Fruit fly (Drosophila melanogaster): ENCODE data around the gene CSN1b.

Gene CSN1b

dm6 chr3L:18890283-18891175, 14.2 kb downstream of the CSN1b start, which contains the start of gene CG3961:
CG3961 (minus strand) TSS chr3L:18890483.
- peak; percentile 81 for TF ChIP-seq CG12605 (GFP tag; IDR thresholded peaks at IDR 0.05)
- TF ChIP-seq CG4496 (GFP tag; IDR thresholded peaks at IDR 0.05): peak; percentile 88
- TF ChIP-seq CG8159 (tag; optimal IDR thresholded peaks at IDR 0.05): peak; percentile 98
- peak; percentile 70 for TF ChIP-seq EcR (GFP tag; optimal IDR thresholded peaks at IDR 0.05)
- peak; percentile 100 for TF ChIP-seq CG14655 (GFP tag; optimal IDR thresholded peaks at IDR 0.05)
- peak; percentile 99 for TF ChIP-seq CG8301 (tag; optimal IDR thresholded peaks at IDR 0.05)
- peak; percentile 96 for TF ChIP-seq Pif1B (GFP tag; optimal IDR thresholded peaks at IDR 0.05)
- TF ChIP-seq CG15710 (tag; optimal IDR thresholded peaks at IDR 0.05): peak; percentile 99
- peak; percentile 80 for TF ChIP-seq Ets98B (GFP tag; IDR thresholded peaks at IDR 0.05)
- TF ChIP-seq rn (GFP tag; IDR thresholded peaks at IDR 0.05): peak; percentile 81
- TF ChIP-seq CG9948 (tag; optimal IDR thresholded peaks at IDR 0.05): peak; percentile 99
- TF ChIP-seq CG32121 (GFP tag; IDR thresholded peaks at IDR 0.05): peak; percentile 95
- peak; percentile 99 for TF ChIP-seq Snoo (tag; optimal IDR thresholded peaks at IDR 0.05)
- TF ChIP-seq gl (tag; optimal IDR thresholded peaks at IDR 0.05): peak; percentile 90
- TF ChIP-seq CG17806 (tag; optimal IDR thresholded peaks at IDR 0.05): peak; percentile 99
- peak; percentile 94 for TF ChIP-seq Pif1A (GFP tag; optimal IDR thresholded peaks at IDR 0.05)
- TF ChIP-seq D1 (tag; optimal IDR thresholded peaks at IDR 0.05): peak; percentile 98
- peak; percentile 94 for TF ChIP-seq CG13204 (GFP tag; optimal IDR thresholded peaks at IDR 0.05)
- TF ChIP-seq CG34367 (tag; optimal IDR thresholded peaks at IDR 0.05): peak; percentile 99
- TF ChIP-seq CG10348 (GFP tag; IDR thresholded peaks at IDR 0.05): peak; percentile 69; the same call in 1 of the 2 replicates
- TF ChIP-seq fd96Ca (GFP tag; IDR thresholded peaks at IDR 0.05): peak; percentile 65; the same call in 2 of the 3 replicates

- no peak for TF ChIP-seq CG13204 (GFP tag; optimal IDR thresholded peaks at IDR 0.05)
- TF ChIP-seq CG32121 (GFP tag; IDR thresholded peaks at IDR 0.05): 0 out of 2 replicates have a peak, but pooled peaks have one; percentile 14
- TF ChIP-seq CG4496 (GFP tag; IDR thresholded peaks at IDR 0.05): peak; percentile 75; the same call in 2 of the 3 replicates
- no peak for TF ChIP-seq CG9948 (tag; optimal IDR thresholded peaks at IDR 0.05)
- no peak for TF ChIP-seq rn (GFP tag; IDR thresholded peaks at IDR 0.05)
- TF ChIP-seq CG14655 (GFP tag; optimal IDR thresholded peaks at IDR 0.05): peak; percentile 36
- peak; percentile 47 for TF ChIP-seq CG8159 (tag; optimal IDR thresholded peaks at IDR 0.05)
- peak; percentile 4 for TF ChIP-seq CG17806 (tag; optimal IDR thresholded peaks at IDR 0.05)
- peak; percentile 26 for TF ChIP-seq CG8301 (tag; optimal IDR thresholded peaks at IDR 0.05)
- TF ChIP-seq CG34367 (tag; optimal IDR thresholded peaks at IDR 0.05): no peak
- no peak for TF ChIP-seq D1 (tag; optimal IDR thresholded peaks at IDR 0.05)
- TF ChIP-seq CG15710 (tag; optimal IDR thresholded peaks at IDR 0.05): no peak
- TF ChIP-seq EcR (GFP tag; optimal IDR thresholded peaks at IDR 0.05): peak; percentile 71
- no peak for TF ChIP-seq Pif1B (GFP tag; optimal IDR thresholded peaks at IDR 0.05)
- no peak for TF ChIP-seq CG10348 (GFP tag; IDR thresholded peaks at IDR 0.05)
- peak; percentile 16 for TF ChIP-seq Snoo (tag; optimal IDR thresholded peaks at IDR 0.05)
- peak; percentile 56 for TF ChIP-seq CG12605 (GFP tag; IDR thresholded peaks at IDR 0.05)
- no peak for TF ChIP-seq fd96Ca (GFP tag; IDR thresholded peaks at IDR 0.05)
- TF ChIP-seq gl (tag; optimal IDR thresholded peaks at IDR 0.05): peak; percentile 62
- TF ChIP-seq Ets98B (GFP tag; IDR thresholded peaks at IDR 0.05): peak; percentile 72
- peak; percentile 19 for TF ChIP-seq Pif1A (GFP tag; optimal IDR thresholded peaks at IDR 0.05)
Measured at dm6 chr3L:18889222-18889866, 15.4 kb downstream of the CSN1b start.

dm6 chr3L:18881613-18882012, 23.1 kb downstream of the CSN1b start:
- TF ChIP-seq Pif1A (GFP tag; optimal IDR thresholded peaks at IDR 0.05) (no peak), CG9948 (tag; optimal IDR thresholded peaks at IDR 0.05) (no peak), CG32121 (GFP tag; IDR thresholded peaks at IDR 0.05) (no peak), EcR (GFP tag; optimal IDR thresholded peaks at IDR 0.05) (no peak), CG15710 (tag; optimal IDR thresholded peaks at IDR 0.05) (no peak), CG4496 (GFP tag; IDR thresholded peaks at IDR 0.05) (no peak), CG12605 (GFP tag; IDR thresholded peaks at IDR 0.05) (no peak), gl (tag; optimal IDR thresholded peaks at IDR 0.05) (no peak), fd96Ca (GFP tag; IDR thresholded peaks at IDR 0.05) (no peak), Snoo (tag; optimal IDR thresholded peaks at IDR 0.05) (no peak), CG14655 (GFP tag; optimal IDR thresholded peaks at IDR 0.05) (no peak), CG13204 (GFP tag; optimal IDR thresholded peaks at IDR 0.05) (no peak)

- TF ChIP-seq CG32121 (GFP tag; IDR thresholded peaks at IDR 0.05): no peak
- TF ChIP-seq Snoo (tag; optimal IDR thresholded peaks at IDR 0.05): no peak
- TF ChIP-seq CG9948 (tag; optimal IDR thresholded peaks at IDR 0.05): no peak
- no peak for TF ChIP-seq Ets98B (GFP tag; IDR thresholded peaks at IDR 0.05)
- no peak for TF ChIP-seq Pif1B (GFP tag; optimal IDR thresholded peaks at IDR 0.05)
- TF ChIP-seq CG13204 (GFP tag; optimal IDR thresholded peaks at IDR 0.05): no peak
- no peak for TF ChIP-seq CG8159 (tag; optimal IDR thresholded peaks at IDR 0.05)
- TF ChIP-seq CG17806 (tag; optimal IDR thresholded peaks at IDR 0.05): no peak
- no peak for TF ChIP-seq CG8301 (tag; optimal IDR thresholded peaks at IDR 0.05)
- TF ChIP-seq CG14655 (GFP tag; optimal IDR thresholded peaks at IDR 0.05): no peak
- no peak for TF ChIP-seq CG15710 (tag; optimal IDR thresholded peaks at IDR 0.05)
- no peak for TF ChIP-seq D1 (tag; optimal IDR thresholded peaks at IDR 0.05)
- no peak for TF ChIP-seq fd96Ca (GFP tag; IDR thresholded peaks at IDR 0.05)
- TF ChIP-seq CG4496 (GFP tag; IDR thresholded peaks at IDR 0.05): no peak
- TF ChIP-seq gl (tag; optimal IDR thresholded peaks at IDR 0.05): no peak
Measured at dm6 chr3L:18872440-18872839, 32.3 kb downstream of the CSN1b start, which contains the start of the genes Rad9 and Uggt. Rad9 (minus strand) TSS chr3L:18872553. Uggt (plus strand) TSS chr3L:18872747.

Measured in whole organism, pupa.